Fruit fly (Drosophila melanogaster): ENCODE results near the gene wtrw.

wtrw gene

dm6 chr3R:7894586-7894985 is 3.5 kb downstream of the wtrw start (continued):
- TF ChIP-seq CG32006 (GFP tag; optimal IDR thresholded peaks at IDR 0.05) (peak; percentile 52), Smox (GFP tag; optimal IDR thresholded peaks at IDR 0.05) (no peak), CG31627 (GFP tag; optimal IDR thresholded peaks at IDR 0.05) (no peak), Hr39 (GFP tag; optimal IDR thresholded peaks at IDR 0.05) (no peak), CG16779 (tag; optimal IDR thresholded peaks at IDR 0.05) (no peak), OdsH (GFP tag; optimal IDR thresholded peaks at IDR 0.05) (no peak)

- TF ChIP-seq CG10631 (GFP tag; optimal IDR thresholded peaks at IDR 0.05) (peak; percentile 82), cyc (GFP tag; optimal IDR thresholded peaks at IDR 0.05) (peak; percentile 55), pdm3 (GFP tag; optimal IDR thresholded peaks at IDR 0.05) (peak; percentile 86), Hr39 (GFP tag; optimal IDR thresholded peaks at IDR 0.05) (no peak), salr (GFP tag; optimal IDR thresholded peaks at IDR 0.05) (no peak), fkh (GFP tag; optimal IDR thresholded peaks at IDR 0.05) (peak; percentile 55), Ets96B (tag; optimal IDR thresholded peaks at IDR 0.05) (peak; percentile 91), vri (GFP tag; optimal IDR thresholded peaks at IDR 0.05) (no peak), Sox15 (GFP tag; optimal IDR thresholded peaks at IDR 0.05) (peak; percentile 55), dac (GFP tag; optimal IDR thresholded peaks at IDR 0.05) (peak; percentile 84), Blimp-1 (GFP tag; optimal IDR thresholded peaks at IDR 0.05) (no peak), CG9139 (GFP tag; optimal IDR thresholded peaks at IDR 0.05) (no peak), CG6163 (GFP tag; IDR thresholded peaks at IDR 0.05) (peak; percentile 95), CG34406 (GFP tag; optimal IDR thresholded peaks at IDR 0.05) (peak; percentile 82), topi (GFP tag; optimal IDR thresholded peaks at IDR 0.05) (peak; percentile 49), acj6 (GFP tag; optimal IDR thresholded peaks at IDR 0.05) (peak; percentile 75), achi (GFP tag; optimal IDR thresholded peaks at IDR 0.05) (peak; percentile 85), Ets21C (GFP tag; optimal IDR thresholded peaks at IDR 0.05) (no peak), CG11762 (GFP tag; optimal IDR thresholded peaks at IDR 0.05; ENCODE audit: insufficient read depth) (peak; percentile 88), Met (GFP tag; optimal IDR thresholded peaks at IDR 0.05) (no peak), eg (GFP tag; IDR thresholded peaks at IDR 0.05) (peak; percentile 97), Eip78C (GFP tag) (peak; percentile 98), CG31627 (GFP tag; optimal IDR thresholded peaks at IDR 0.05) (no peak), CG3032 (tag; optimal IDR thresholded peaks at IDR 0.05) (peak; percentile 87), fd85E (GFP tag; optimal IDR thresholded peaks at IDR 0.05) (peak; percentile 64), CG8119 (GFP tag; IDR thresholded peaks at IDR 0.05) (peak; percentile 96), CG3919 (GFP tag; optimal IDR thresholded peaks at IDR 0.05) (no peak), Hr4 (GFP tag; optimal IDR thresholded peaks at IDR 0.05) (peak; percentile 93), CG32006 (GFP tag; optimal IDR thresholded peaks at IDR 0.05) (peak; percentile 92), svp (GFP tag) (no peak), CG10669 (GFP tag; optimal IDR thresholded peaks at IDR 0.05) (peak; percentile 89), Sox102F (GFP tag; optimal IDR thresholded peaks at IDR 0.05) (no peak), dsx (GFP tag; optimal IDR thresholded peaks at IDR 0.05; ENCODE audit: poor library complexity, severe bottlenecking) (peak; percentile 96), esn (GFP tag; optimal IDR thresholded peaks at IDR 0.05) (peak; percentile 36), Eip75B (GFP tag; optimal IDR thresholded peaks at IDR 0.05) (peak; percentile 90), CG6808 (GFP tag; optimal IDR thresholded peaks at IDR 0.05) (no peak), CG8319 (GFP tag; optimal IDR thresholded peaks at IDR 0.05) (peak; percentile 85), CG8632 (GFP tag; optimal IDR thresholded peaks at IDR 0.05) (peak; percentile 83), spab (GFP tag; optimal IDR thresholded peaks at IDR 0.05) (peak; percentile 83), CG16779 (tag; optimal IDR thresholded peaks at IDR 0.05) (no peak), lz (GFP tag; optimal IDR thresholded peaks at IDR 0.05) (peak; percentile 62), ss (GFP tag; optimal IDR thresholded peaks at IDR 0.05) (no peak), CG1621 (tag; optimal IDR thresholded peaks at IDR 0.05) (peak; percentile 83), CG6854 (GFP tag; optimal IDR thresholded peaks at IDR 0.05) (peak; percentile 36), Eip93F (GFP tag; optimal IDR thresholded peaks at IDR 0.05) (no peak), Gug (GFP tag; IDR thresholded peaks at IDR 0.05) (peak; percentile 89), Sox14 (GFP tag; optimal IDR thresholded peaks at IDR 0.05) (no peak), CG15336 (GFP tag; IDR thresholded peaks at IDR 0.05) (peak; percentile 98), Smox (GFP tag; optimal IDR thresholded peaks at IDR 0.05) (no peak)
Measured at dm6 chr3R:7895457-7895856, 4.3 kb downstream of the wtrw start.
